Fruit fly (Drosophila melanogaster) ovary, adult (tissue): ENCODE measurements around the gene CG8369.

Experiments used
- CG17801 ChIP-seq: fragments of 200-800 bp; optimal IDR thresholded peaks from 2 replicates; lab custom pipeline; 2019; ENCODE audit warnings: missing biosample characterization, mild to moderate bottlenecking, missing genetic modification characterization, moderate library complexity; ENCODE audit not compliant: partially characterized antibody

CG8369 gene

dm6 chr3R:8821623-8822022, at the start of gene CG8369:
TSS of gene CG8369 (plus strand) at chr3R:8822008.
- TF ChIP-seq CG17801 (GFP tag; lab: Kevin White, UChicago), result no peak

dm6 chr3R:8772591-8772990, 49.2 kb upstream of the CG8369 start, which contains the start of gene CG13318:
TSS of gene CG13318 (minus strand) at chr3R:8772691.
- no peak for TF ChIP-seq CG17801 (GFP tag; lab: Kevin White, UChicago)

DNA sequence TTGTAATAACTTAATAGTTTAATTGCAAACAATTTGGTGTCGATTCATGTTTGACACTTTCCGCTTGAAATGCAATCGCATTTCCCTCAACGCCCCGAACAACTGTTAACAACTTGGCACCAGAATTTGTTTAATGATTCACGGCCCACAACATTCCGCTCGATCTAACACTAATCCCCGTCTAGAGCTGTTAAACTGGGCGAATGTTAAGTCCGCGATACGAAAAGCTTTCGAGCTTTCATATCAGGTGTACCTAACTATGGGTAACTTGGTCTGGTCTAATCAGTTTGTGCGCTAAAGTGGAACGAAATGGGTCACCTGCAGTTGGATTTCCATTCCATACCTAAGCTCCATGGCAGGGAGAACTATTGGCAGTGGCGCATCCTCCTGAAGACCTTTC, 48.7 kb upstream of the CG8369 start, which contains the start of gene CG34301:
Gene CG34301 (plus strand): TSS at position 301 of the 400 bp plus-strand sequence.
- TF ChIP-seq CG17801 (GFP tag; lab: Kevin White, UChicago), result no peak

- no peak for TF ChIP-seq CG17801 (GFP tag; lab: Kevin White, UChicago)
Observed at dm6 chr3R:8779823-8780222, 42.0 kb upstream of the CG8369 start, which contains the start of gene CG33191. TSS of gene CG33191 (minus strand) at chr3R:8779923.

dm6 chr3R:8780689-8781088, 41.1 kb upstream of the CG8369 start, which contains the start of gene CG33189:
TSS of gene CG33189 (minus strand) at chr3R:8780789.
- no peak for TF ChIP-seq CG17801 (GFP tag; lab: Kevin White, UChicago)

DNA sequence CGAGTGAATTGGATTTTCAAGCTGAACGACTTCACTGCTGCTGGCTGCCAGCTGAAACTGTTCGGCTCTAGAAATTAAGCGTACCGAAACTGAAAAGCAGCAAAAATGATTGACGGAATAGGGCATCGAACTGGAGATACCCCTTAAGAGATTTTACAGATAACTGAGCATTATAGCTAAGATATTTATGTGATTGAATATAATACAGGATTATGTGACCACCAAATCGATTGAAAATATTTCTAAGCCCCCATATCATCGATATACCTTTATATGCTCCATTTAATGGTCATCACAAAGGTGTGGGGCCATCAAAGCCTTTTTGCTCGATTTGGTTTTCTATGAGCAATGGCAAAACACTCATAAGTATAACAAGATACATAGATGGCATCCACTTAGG, 37.0 kb upstream of the CG8369 start:
- no peak for TF ChIP-seq CG17801 (GFP tag; lab: Kevin White, UChicago)

- TF ChIP-seq CG17801 (GFP tag; lab: Kevin White, UChicago), result no peak
Observed at dm6 chr3R:8785451-8785850, 36.4 kb upstream of the CG8369 start.

- TF ChIP-seq CG17801 (GFP tag; lab: Kevin White, UChicago), result no peak
Observed at dm6 chr3R:8787538-8788282, 34.1 kb upstream of the CG8369 start.

DNA sequence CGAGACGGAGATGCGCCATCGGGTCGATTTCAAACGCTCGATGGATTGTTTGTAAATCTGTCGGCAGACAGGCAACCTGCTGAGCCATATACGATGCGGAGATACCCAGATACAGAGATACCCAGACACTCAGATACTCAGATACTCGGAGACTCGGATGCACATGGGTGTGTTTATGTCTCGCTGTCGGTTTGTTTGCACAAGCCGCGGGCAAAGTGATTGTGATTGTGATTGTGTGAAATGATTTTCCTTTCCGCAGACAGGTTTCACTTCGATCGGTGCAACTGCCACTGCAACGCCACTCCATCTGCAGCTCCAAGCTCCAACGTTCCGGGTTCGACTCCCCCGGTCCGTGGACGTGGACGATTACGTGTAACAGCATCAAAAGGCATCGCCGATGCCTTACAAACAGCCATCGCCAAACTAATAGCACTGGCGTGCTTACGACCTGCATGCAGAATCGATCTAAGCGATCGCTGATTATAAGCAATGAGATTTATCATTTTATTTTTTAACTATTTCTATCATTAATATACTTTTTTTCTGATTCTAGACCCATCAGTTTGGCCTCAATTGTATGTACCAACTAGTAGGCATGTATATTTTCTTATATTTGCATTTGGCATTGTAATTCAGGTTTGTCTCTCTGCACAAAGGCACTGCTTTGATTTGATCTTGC, 32.9 kb upstream of the CG8369 start:
- no peak for TF ChIP-seq CG17801 (GFP tag; lab: Kevin White, UChicago)

- TF ChIP-seq CG17801 (GFP tag; lab: Kevin White, UChicago), result no peak
Observed at dm6 chr3R:8792463-8793175, 29.2 kb upstream of the CG8369 start.

- TF ChIP-seq CG17801 (GFP tag; lab: Kevin White, UChicago), result no peak
Observed at dm6 chr3R:8793726-8794125, 28.1 kb upstream of the CG8369 start.

DNA sequence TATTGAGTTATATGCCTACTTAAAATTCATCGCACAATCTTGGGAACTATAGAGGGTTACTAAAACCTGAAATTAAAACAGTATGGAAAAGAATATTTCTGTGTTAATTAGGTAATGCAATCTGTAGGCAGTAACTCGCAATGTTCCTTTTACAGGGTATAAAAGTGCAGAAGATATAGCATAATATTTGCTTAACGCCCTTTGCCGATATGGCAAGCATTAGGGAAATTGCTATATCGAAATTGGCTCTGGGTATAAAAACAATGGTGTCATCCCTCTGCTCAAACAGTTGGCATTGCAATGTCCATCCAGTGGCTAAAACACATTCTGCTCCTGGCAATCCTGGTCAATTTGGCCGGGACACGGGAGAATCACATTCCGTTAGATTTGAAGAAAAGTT, 27.4 kb upstream of the CG8369 start, which contains the start of gene Ir85a:
Gene Ir85a (plus strand): TSS at position 301 of the 400 bp plus-strand sequence.
- TF ChIP-seq CG17801 (GFP tag; lab: Kevin White, UChicago), result no peak

DNA sequence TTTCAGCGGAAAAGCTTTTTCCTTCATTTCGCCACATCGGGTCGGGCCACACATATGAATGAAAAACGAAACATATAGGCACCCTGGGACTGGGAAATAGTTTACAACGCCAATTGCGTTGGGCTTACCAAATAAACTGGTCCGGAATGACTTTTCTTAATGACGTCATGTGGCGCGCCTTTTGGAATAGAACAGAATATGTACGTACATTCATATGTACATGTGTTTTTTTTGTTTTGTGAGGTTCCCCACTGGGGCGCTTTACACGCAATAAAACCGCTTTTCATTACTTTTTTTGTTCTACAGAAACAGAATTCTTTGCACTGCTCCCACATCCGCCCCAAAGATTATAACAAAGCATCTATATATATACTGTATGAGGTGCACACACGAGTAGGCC, 23.5 kb upstream of the CG8369 start:
- TF ChIP-seq CG17801 (GFP tag; lab: Kevin White, UChicago), result no peak

dm6 chr3R:8799866-8800265, 21.9 kb upstream of the CG8369 start:
- TF ChIP-seq CG17801 (GFP tag; lab: Kevin White, UChicago), result no peak
